Worm (Caenorhabditis elegans) whole organism, L3 larva: ENCODE results near the gene pals-23.

Experiments used
- ama-1 ChIP-seq: fragments of 150-350 bp; optimal IDR thresholded peaks from 2 replicates; lab custom pipeline; 2018
- fkh-10 ChIP-seq: sonication (generic microtip); optimal IDR thresholded peaks from 2 replicates; lab custom pipeline; 2017; ENCODE audit warnings: missing biosample characterization, missing genetic modification reagents, missing genetic modification characterization
- nhr-237 ChIP-seq: fragments of 150-350 bp; optimal IDR thresholded peaks from 2 replicates; lab custom pipeline; 2014; ENCODE audit warnings: missing biosample characterization, missing genetic modification characterization
- nhr-76 ChIP-seq: fragments of 150-350 bp; sonication (generic microtip); optimal IDR thresholded peaks from 5 replicates; lab custom pipeline; 2014; ENCODE audit warnings: missing biosample characterization, missing genetic modification characterization
- nhr-77 ChIP-seq: fragments of 150-350 bp; optimal IDR thresholded peaks from 2 replicates; lab custom pipeline; 2014; ENCODE audit warnings: missing biosample characterization, missing genetic modification characterization
- tbx-2 ChIP-seq: sonication (generic microtip); optimal IDR thresholded peaks from 2 replicates; lab custom pipeline; 2016; ENCODE audit warnings: mild to moderate bottlenecking, missing genetic modification characterization, missing compliant biosample characterization
- unc-39 ChIP-seq: sonication (generic microtip); optimal IDR thresholded peaks from 4 replicates; lab custom pipeline; 2017; ENCODE audit warnings: missing biosample characterization, missing genetic modification characterization
- ztf-4 ChIP-seq: fragments of 150-350 bp; optimal IDR thresholded peaks from 2 replicates; lab custom pipeline; 2014; ENCODE audit warnings: missing biosample characterization, missing genetic modification characterization

- no peak for TF ChIP-seq unc-39
- TF ChIP-seq nhr-237 (tag; lab: Kevin White, UChicago) = no peak
- no peak for TF ChIP-seq ztf-4 (tag; lab: Kevin White, UChicago)
- TF ChIP-seq fkh-10 = no peak
- TF ChIP-seq tbx-2 = no peak
- no peak for TF ChIP-seq ama-1 (lab: Kevin White, UChicago)
- no peak for TF ChIP-seq nhr-77 (tag; lab: Kevin White, UChicago)
- TF ChIP-seq nhr-76 (tag; lab: Kevin White, UChicago) = no peak
These were observed 34.6 kb downstream of the pals-23 start for ce11 chrIII:159149-159548.
